Worm (Caenorhabditis elegans) whole organism, L1 larva: ENCODE results near the gene uvs-1.
A peak's percentile ranks its signal among the peaks of the same experiment; 100 is the strongest.

Experiments
- C04F5.9 ChIP-seq: sonication (generic microtip); optimal IDR thresholded peaks from 2 replicates; lab custom pipeline; 2016; ENCODE audit warnings: missing genetic modification characterization, missing compliant biosample characterization
- C34B4.2 ChIP-seq: sonication (generic microtip); optimal IDR thresholded peaks from 2 replicates; lab custom pipeline; 2017; ENCODE audit warnings: mild to moderate bottlenecking, missing genetic modification characterization, missing compliant biosample characterization
- alr-1 ChIP-seq: fragments of 200-800 bp; sonication (Bioruptor generic); optimal IDR thresholded peaks from 2 replicates; lab custom pipeline; 2018; ENCODE audit warnings: borderline replicate concordance, mild to moderate bottlenecking, missing genetic modification characterization, missing compliant biosample characterization
- ceh-82 ChIP-seq, 3 experiments: fragments of 150-350 bp in 1 of 3; sonication (generic microtip) in 2 of 3; optimal IDR thresholded peaks; 2 replicates each; lab custom pipeline; 2014 to 2017; ENCODE audit warnings: missing biosample characterization in 3 of 3, missing genetic modification characterization in 3 of 3
- ceh-90 ChIP-seq: sonication (generic microtip); optimal IDR thresholded peaks from 2 replicates; lab custom pipeline; 2016; ENCODE audit warnings: missing genetic modification characterization, missing compliant biosample characterization
- dpl-1 ChIP-seq, 3 experiments: fragments of 150-350 bp in 2 of 3; sonication (generic microtip) in 1 of 3; optimal IDR thresholded peaks; 2 replicates each; lab custom pipeline; 2014 to 2017; ENCODE audit warnings: missing biosample characterization in 3 of 3, missing genetic modification characterization in 3 of 3, missing genetic modification reagents in 3 of 3
- dsc-1 ChIP-seq: sonication (generic microtip); optimal IDR thresholded peaks from 2 replicates; lab custom pipeline; 2016; ENCODE audit warnings: mild to moderate bottlenecking, missing genetic modification characterization, missing compliant biosample characterization
- efl-1 ChIP-seq, 4 experiments: fragments of 150-350 bp; optimal IDR thresholded peaks in 3 of 4; peaks in 1 of 4; 1 replicate in 1 of 4; 2 replicates in 3 of 4; lab custom pipeline; 2014; ENCODE audit warnings: missing biosample characterization in 2 of 4, missing genetic modification characterization in 2 of 4, missing genetic modification reagents in 2 of 4
- egl-27 ChIP-seq, 2 experiments: fragments of 150-350 bp in 1 of 2; sonication (generic microtip); optimal IDR thresholded peaks; 3 replicates each; lab custom pipeline; 2017 to 2018; ENCODE audit warnings: missing biosample characterization in 2 of 2, missing genetic modification characterization in 2 of 2, missing genetic modification reagents in 2 of 2
- elt-2 ChIP-seq: sonication (generic microtip); optimal IDR thresholded peaks from 2 replicates; lab custom pipeline; 2016; ENCODE audit warnings: missing genetic modification characterization, mild to moderate bottlenecking, inconsistent platforms, missing compliant biosample characterization, missing genetic modification reagents
- ets-5 ChIP-seq: fragments of 200-800 bp; sonication (Bioruptor generic); IDR thresholded peaks from 2 replicates; pipeline ENCODE4 v1.3.6; 2022; ENCODE audit warnings: missing genetic modification characterization, missing compliant biosample characterization
- fkh-10 ChIP-seq: sonication (generic microtip); optimal IDR thresholded peaks from 2 replicates; lab custom pipeline; 2017; ENCODE audit warnings: missing biosample characterization, missing genetic modification reagents, missing genetic modification characterization
- fos-1 ChIP-seq: fragments of 150-350 bp; optimal IDR thresholded peaks from 2 replicates; lab custom pipeline; 2014; ENCODE audit warnings: missing biosample characterization, missing genetic modification characterization
- hlh-17 ChIP-seq: fragments of 200-800 bp; sonication (Bioruptor generic); optimal IDR thresholded peaks from 2 replicates; lab custom pipeline; 2018; ENCODE audit warnings: missing genetic modification characterization, mild to moderate bottlenecking, missing compliant biosample characterization, moderate library complexity, borderline replicate concordance
- hpl-2 ChIP-seq: fragments of 150-350 bp; optimal IDR thresholded peaks from 2 replicates; lab custom pipeline; 2014; ENCODE audit warnings: missing biosample characterization, missing genetic modification reagents, missing genetic modification characterization
- lin-14 ChIP-seq: fragments of 200-800 bp; sonication (Bioruptor generic); optimal IDR thresholded peaks from 2 replicates; lab custom pipeline; 2018; ENCODE audit warnings: mild to moderate bottlenecking, missing genetic modification characterization, moderate library complexity, missing compliant biosample characterization
- lin-39 ChIP-seq: fragments of 150-350 bp; optimal IDR thresholded peaks from 2 replicates; lab custom pipeline; 2014; ENCODE audit warnings: missing biosample characterization, missing genetic modification reagents, missing genetic modification characterization
- mep-1 ChIP-seq: fragments of 150-350 bp; optimal IDR thresholded peaks from 2 replicates; lab custom pipeline; 2014; ENCODE audit warnings: missing biosample characterization, missing genetic modification characterization
- nhr-12 ChIP-seq: sonication (generic microtip); optimal IDR thresholded peaks from 2 replicates; lab custom pipeline; 2017; ENCODE audit warnings: missing biosample characterization, missing genetic modification characterization
- nhr-77 ChIP-seq: fragments of 150-350 bp; optimal IDR thresholded peaks from 2 replicates; lab custom pipeline; 2014; ENCODE audit warnings: missing biosample characterization, missing genetic modification characterization
- nhr-84 ChIP-seq: sonication (generic microtip); optimal IDR thresholded peaks from 2 replicates; lab custom pipeline; 2017; ENCODE audit warnings: missing biosample characterization, missing genetic modification characterization
- nhr-85 ChIP-seq: sonication (generic microtip); peaks from one replicate; lab custom pipeline; 2016; ENCODE audit warnings: missing genetic modification characterization, inconsistent platforms, missing compliant biosample characterization
- pax-3 ChIP-seq: fragments of 200-800 bp; sonication (Bioruptor generic); optimal IDR thresholded peaks from 2 replicates; lab custom pipeline; 2018; ENCODE audit warnings: mild to moderate bottlenecking, missing genetic modification characterization, moderate library complexity, missing compliant biosample characterization
- rnt-1 ChIP-seq: sonication (generic microtip); optimal IDR thresholded peaks from 2 replicates; lab custom pipeline; 2016; ENCODE audit warnings: mild to moderate bottlenecking, missing genetic modification characterization, moderate library complexity, missing compliant biosample characterization
- skn-1 ChIP-seq: fragments of 150-350 bp; optimal IDR thresholded peaks from 2 replicates; lab custom pipeline; 2014; ENCODE audit warnings: missing biosample characterization, missing genetic modification characterization
- sptf-1 ChIP-seq: fragments of 150-350 bp; optimal IDR thresholded peaks from 2 replicates; lab custom pipeline; 2014; ENCODE audit warnings: missing biosample characterization, missing genetic modification characterization
- tbx-2 ChIP-seq: sonication (generic microtip); optimal IDR thresholded peaks from 2 replicates; lab custom pipeline; 2016; ENCODE audit warnings: missing genetic modification characterization, missing compliant biosample characterization
- tlp-1 ChIP-seq: fragments of 150-350 bp; optimal IDR thresholded peaks from 2 replicates; lab custom pipeline; 2014; ENCODE audit warnings: missing biosample characterization, missing genetic modification characterization
- unc-30 ChIP-seq: sonication (generic microtip); optimal IDR thresholded peaks from 2 replicates; lab custom pipeline; 2017; ENCODE audit warnings: missing biosample characterization, missing genetic modification characterization
- unc-62 ChIP-seq: fragments of 150-350 bp; optimal IDR thresholded peaks from 2 replicates; lab custom pipeline; 2014; ENCODE audit warnings: missing biosample characterization, missing genetic modification reagents, missing genetic modification characterization
- unc-86 ChIP-seq: sonication (generic microtip); optimal IDR thresholded peaks from 2 replicates; lab custom pipeline; 2016; ENCODE audit warnings: missing genetic modification characterization, missing compliant biosample characterization
- vab-15 ChIP-seq: sonication (generic microtip); optimal IDR thresholded peaks from 2 replicates; lab custom pipeline; 2017; ENCODE audit warnings: missing genotype, mild to moderate bottlenecking, missing genetic modification characterization, missing compliant biosample characterization
- xbp-1 ChIP-seq: sonication (generic microtip); optimal IDR thresholded peaks from 2 replicates; lab custom pipeline; 2016; ENCODE audit warnings: missing genetic modification characterization, missing compliant biosample characterization
- zag-1 ChIP-seq: fragments of 150-350 bp; optimal IDR thresholded peaks from 2 replicates; lab custom pipeline; 2014; ENCODE audit warnings: missing biosample characterization, missing genetic modification characterization

The uvs-1 gene

ce11 chrV:7830952-7831351 is 26.9 kb upstream of the uvs-1 start:
- TF ChIP-seq nhr-84 (tag; lab: Kevin White, UChicago) (no peak), efl-1 (optimal IDR thresholded peaks at IDR 0.05; lab: Kevin White, UChicago) (no peak), efl-1 (GFP tag; optimal IDR thresholded peaks at IDR 0.05 in 1 of 2; lab: Kevin White, UChicago) (peak in 1 of 2 experiments; percentile 65)

- TF ChIP-seq vab-15 (tag; lab: Kevin White, UChicago) = no peak
- TF ChIP-seq efl-1 (optimal IDR thresholded peaks at IDR 0.05; lab: Kevin White, UChicago) = no peak
- TF ChIP-seq efl-1 (GFP tag; optimal IDR thresholded peaks at IDR 0.05 in 1 of 2; lab: Kevin White, UChicago) = no peak
- no peak for TF ChIP-seq dsc-1 (tag; lab: Kevin White, UChicago)
- TF ChIP-seq ceh-82 (tag; optimal IDR thresholded peaks at IDR 0.05; lab: Kevin White, UChicago) = no peak
- no peak for TF ChIP-seq mep-1 (tag; lab: Kevin White, UChicago)
- no peak for TF ChIP-seq alr-1 (tag; lab: Kevin White, UChicago)
- no peak for TF ChIP-seq nhr-12 (tag; lab: Kevin White, UChicago)
- no peak for TF ChIP-seq xbp-1 (tag; lab: Kevin White, UChicago)
- TF ChIP-seq egl-27 (tag; optimal IDR thresholded peaks at IDR 0.05; lab: Kevin White, UChicago) = no peak
- no peak for TF ChIP-seq ceh-90 (tag; lab: Kevin White, UChicago)
- TF ChIP-seq nhr-85 (tag; lab: Kevin White, UChicago) = no peak
- no peak for TF ChIP-seq hlh-17 (GFP tag; lab: Kevin White, UChicago)
- no peak for TF ChIP-seq fkh-10 (GFP tag; lab: Kevin White, UChicago)
- TF ChIP-seq lin-39 (tag; lab: Kevin White, UChicago) = no peak
- TF ChIP-seq dpl-1 (GFP tag; optimal IDR thresholded peaks at IDR 0.05; lab: Kevin White, UChicago) = no peak
Observed at ce11 chrV:7826917-7827316, 22.9 kb upstream of the uvs-1 start, which contains the start of gene mig-6. mig-6 (plus strand) TSS chrV:7827217.

ce11 chrV:7826362-7826761 is 22.4 kb upstream of the uvs-1 start:
- TF ChIP-seq nhr-84 (tag; lab: Kevin White, UChicago) (no peak), dpl-1 (GFP tag; optimal IDR thresholded peaks at IDR 0.05; lab: Kevin White, UChicago) (no peak), alr-1 (tag; lab: Kevin White, UChicago) (no peak), nhr-77 (tag; lab: Kevin White, UChicago) (no peak), lin-14 (GFP tag; lab: Kevin White, UChicago) (no peak), rnt-1 (tag; lab: Kevin White, UChicago) (peak; percentile 54), dsc-1 (tag; lab: Kevin White, UChicago) (peak; percentile 49)

ce11 chrV:7825836-7826235 is 21.8 kb upstream of the uvs-1 start:
- TF ChIP-seq fos-1 (tag; lab: Kevin White, UChicago) (no peak), pax-3 (tag; lab: Kevin White, UChicago) (no peak), C34B4.2 (no peak), tlp-1 (no peak), C04F5.9 (no peak), unc-30 (tag; lab: Kevin White, UChicago) (no peak), dsc-1 (tag; lab: Kevin White, UChicago) (no peak), zag-1 (tag; lab: Kevin White, UChicago) (no peak), egl-27 (tag; optimal IDR thresholded peaks at IDR 0.05; lab: Kevin White, UChicago) (no peak), elt-2 (no peak), ets-5 (no peak), unc-62 (GFP tag; lab: Kevin White, UChicago) (no peak), unc-86 (tag; lab: Kevin White, UChicago) (no peak), tbx-2 (no peak), skn-1 (tag; lab: Kevin White, UChicago) (no peak), hpl-2 (GFP tag; lab: Kevin White, UChicago) (no peak), sptf-1 (tag; lab: Kevin White, UChicago) (no peak)
